Worm (Caenorhabditis elegans) whole organism, L4 larva: Measurements from ENCODE around the gene Y73B6BL.29.

Experiments
- F10B5.3 ChIP-seq: sonication (generic microtip); optimal IDR thresholded peaks from 2 replicates; lab custom pipeline; 2016; ENCODE audit warnings: mild to moderate bottlenecking, missing genetic modification characterization, missing compliant biosample characterization
- F37D6.2 ChIP-seq: sonication (generic microtip); optimal IDR thresholded peaks from 2 replicates; lab custom pipeline; 2016; ENCODE audit warnings: mild to moderate bottlenecking, missing genetic modification characterization, missing compliant biosample characterization
- F49E8.2 ChIP-seq: sonication (generic microtip); optimal IDR thresholded peaks from 2 replicates; lab custom pipeline; 2016; ENCODE audit warnings: missing compliant biosample characterization, mild to moderate bottlenecking, missing genetic modification characterization, borderline replicate concordance
- T20F7.1 ChIP-seq: fragments of 200-800 bp; sonication (Bioruptor generic); optimal IDR thresholded peaks from 2 replicates; lab custom pipeline; 2018; ENCODE audit warnings: mild to moderate bottlenecking, missing genetic modification characterization, missing compliant biosample characterization
- T26A8.4 ChIP-seq: fragments of 200-800 bp; sonication (Bioruptor generic); IDR thresholded peaks from 2 replicates; pipeline ENCODE4 v1.3.6; 2022; ENCODE audit warnings: missing genetic modification characterization, missing compliant biosample characterization
- Y48G9A.11 ChIP-seq: fragments of 200-800 bp; sonication (Bioruptor generic); IDR thresholded peaks from 2 replicates; pipeline ENCODE4 v1.3.6; 2022; ENCODE audit warnings: missing genetic modification reagents, missing genetic modification characterization, missing compliant biosample characterization
- Y5F2A.4 ChIP-seq: fragments of 200-800 bp; sonication (Bioruptor generic); optimal IDR thresholded peaks from 2 replicates; lab custom pipeline; 2018; ENCODE audit warnings: mild to moderate bottlenecking, missing genetic modification characterization, missing compliant biosample characterization
- aly-2 ChIP-seq: sonication (generic microtip); optimal IDR thresholded peaks from 2 replicates; lab custom pipeline; 2018; ENCODE audit warnings: missing biosample characterization, missing genetic modification characterization
- ama-1 ChIP-seq: fragments of 150-350 bp; optimal IDR thresholded peaks from 2 replicates; lab custom pipeline; 2014; ENCODE audit warnings: inconsistent platforms, mixed read lengths
- arid-1 ChIP-seq: fragments of 200-800 bp; sonication (Bioruptor generic); conservative IDR thresholded peaks from 2 replicates; pipeline ENCODE4 v1.3.6; 2022; ENCODE audit warnings: missing genetic modification reagents, missing genetic modification characterization, missing compliant biosample characterization
- ceh-20 ChIP-seq: fragments of 200-800 bp; sonication (Bioruptor generic); IDR thresholded peaks from 2 replicates; pipeline ENCODE4 v1.3.6; 2022; ENCODE audit warnings: missing genetic modification reagents, missing genetic modification characterization, missing compliant biosample characterization
- ceh-82 ChIP-seq: sonication (generic microtip); optimal IDR thresholded peaks from 2 replicates; lab custom pipeline; 2017; ENCODE audit warnings: missing biosample characterization, missing genetic modification characterization
- daf-16 ChIP-seq, 3 experiments: sonication (generic microtip); optimal IDR thresholded peaks; 2 replicates each; lab custom pipeline; 2016 to 2017; ENCODE audit warnings: missing genetic modification characterization in 3 of 3, missing genetic modification reagents in 3 of 3, mild to moderate bottlenecking in 2 of 3, missing compliant biosample characterization in 2 of 3, missing biosample characterization in 1 of 3, moderate library complexity in 1 of 3
- dmd-8 ChIP-seq: fragments of 200-800 bp; sonication (Bioruptor generic); IDR thresholded peaks from 2 replicates; pipeline ENCODE4 v1.3.6; 2022; ENCODE audit warnings: missing genetic modification characterization, missing compliant biosample characterization
- dpl-1 ChIP-seq: fragments of 150-350 bp; optimal IDR thresholded peaks from 2 replicates; lab custom pipeline; 2014; ENCODE audit warnings: missing biosample characterization, missing genetic modification reagents, missing genetic modification characterization
- dve-1 ChIP-seq: sonication (generic microtip); optimal IDR thresholded peaks from 2 replicates; lab custom pipeline; 2017; ENCODE audit warnings: antibody characterized with exemption, mild to moderate bottlenecking, missing genetic modification characterization, missing compliant biosample characterization; ENCODE audit not compliant: insufficient read depth
- egl-27 ChIP-seq: sonication (generic microtip); optimal IDR thresholded peaks from 3 replicates; lab custom pipeline; 2017; ENCODE audit warnings: missing biosample characterization, missing genetic modification reagents, missing genetic modification characterization
- egl-43 ChIP-seq: fragments of 200-800 bp; sonication (Bioruptor generic); IDR thresholded peaks from 2 replicates; pipeline ENCODE4 v1.3.6; 2022; ENCODE audit warnings: missing genetic modification reagents, missing genetic modification characterization, missing compliant biosample characterization
- hif-1 ChIP-seq, 2 experiments: sonication (generic microtip); optimal IDR thresholded peaks; 2 replicates each; lab custom pipeline; 2016 to 2017; ENCODE audit warnings: missing compliant biosample characterization in 2 of 2, missing genetic modification characterization in 2 of 2, missing genetic modification reagents in 2 of 2, missing genotype in 2 of 2, mild to moderate bottlenecking in 1 of 2
- jun-1 ChIP-seq: fragments of 150-350 bp; optimal IDR thresholded peaks from 2 replicates; lab custom pipeline; 2014; ENCODE audit warnings: missing biosample characterization, missing genetic modification reagents, missing genetic modification characterization
- lin-1 ChIP-seq: fragments of 200-800 bp; sonication (Bioruptor generic); IDR thresholded peaks from 2 replicates; pipeline ENCODE4 v1.3.6; 2022; ENCODE audit warnings: missing genetic modification reagents, missing genetic modification characterization, missing compliant biosample characterization
- lin-29 ChIP-seq: fragments of 200-800 bp; sonication (Bioruptor generic); IDR thresholded peaks from 2 replicates; pipeline ENCODE4 v1.3.6; 2022; ENCODE audit warnings: missing genetic modification reagents, missing genetic modification characterization, missing compliant biosample characterization
- lsy-2 ChIP-seq, 2 experiments: fragments of 150-350 bp in 1 of 2; sonication (generic microtip) in 1 of 2; optimal IDR thresholded peaks; 2 replicates each; lab custom pipeline; 2014 to 2017; ENCODE audit warnings: missing biosample characterization in 2 of 2, missing genetic modification characterization in 2 of 2
- madf-5 ChIP-seq, 2 experiments: fragments of 200-800 bp; sonication (Bioruptor generic); IDR thresholded peaks; 2 replicates each; pipeline ENCODE4 v1.3.6; 2022; ENCODE audit warnings: missing compliant biosample characterization in 2 of 2, missing genetic modification characterization in 2 of 2
- nhr-111 ChIP-seq: fragments of 200-800 bp; sonication (Bioruptor generic); optimal IDR thresholded peaks from 2 replicates; lab custom pipeline; 2018; ENCODE audit warnings: mild to moderate bottlenecking, missing genetic modification characterization, missing compliant biosample characterization
- nhr-77 ChIP-seq: fragments of 150-350 bp; optimal IDR thresholded peaks from 2 replicates; lab custom pipeline; 2014; ENCODE audit warnings: missing biosample characterization, missing genetic modification characterization
- pqm-1 ChIP-seq: sonication (generic microtip); optimal IDR thresholded peaks from 2 replicates; lab custom pipeline; 2017; ENCODE audit warnings: missing biosample characterization, missing genetic modification characterization
- rbr-2 ChIP-seq: sonication (generic microtip); optimal IDR thresholded peaks from 2 replicates; lab custom pipeline; 2016; ENCODE audit warnings: missing genotype, missing genetic modification characterization, missing compliant biosample characterization
- saeg-2 ChIP-seq: fragments of 200-800 bp; sonication (Bioruptor generic); IDR thresholded peaks from 2 replicates; pipeline ENCODE4 v1.3.6; 2022; ENCODE audit warnings: missing genetic modification reagents, missing genetic modification characterization, missing compliant biosample characterization
- set-16 ChIP-seq: fragments of 200-800 bp; sonication (Bioruptor generic); IDR thresholded peaks from 2 replicates; pipeline ENCODE4 v1.3.6; 2022; ENCODE audit warnings: missing genetic modification reagents, missing genetic modification characterization, missing compliant biosample characterization
- snpc-1.2 ChIP-seq: fragments of 200-800 bp; sonication (Bioruptor generic); IDR thresholded peaks from 2 replicates; pipeline ENCODE4 v1.3.6; 2022; ENCODE audit warnings: missing genetic modification reagents, missing genetic modification characterization, missing compliant biosample characterization
- tag-97 ChIP-seq: fragments of 200-800 bp; sonication (Bioruptor generic); IDR thresholded peaks from 2 replicates; pipeline ENCODE4 v1.3.6; 2022; ENCODE audit warnings: missing genetic modification characterization, missing compliant biosample characterization
- tra-1 ChIP-seq: fragments of 200-800 bp; sonication (Bioruptor generic); IDR thresholded peaks from 2 replicates; pipeline ENCODE4 v1.3.6; 2022; ENCODE audit warnings: missing genetic modification reagents, missing genetic modification characterization, missing compliant biosample characterization
- unc-130 ChIP-seq: sonication (generic microtip); optimal IDR thresholded peaks from 2 replicates; lab custom pipeline; 2016; ENCODE audit warnings: missing genetic modification reagents, missing genetic modification characterization, missing compliant biosample characterization
- unc-62 ChIP-seq, 3 experiments: fragments of 150-350 bp in 1 of 3; sonication (generic microtip); optimal IDR thresholded peaks in 2 of 3; peaks in 1 of 3; 1 replicate in 1 of 3; 2 replicates in 2 of 3; lab custom pipeline; 2014 to 2017; ENCODE audit warnings: missing biosample characterization in 3 of 3, missing genetic modification characterization in 3 of 3, missing genetic modification reagents in 3 of 3, missing genotype in 1 of 3
- ztf-11 ChIP-seq: fragments of 150-350 bp; optimal IDR thresholded peaks from 2 replicates; lab custom pipeline; 2014; ENCODE audit warnings: missing biosample characterization, missing genetic modification characterization

The Y73B6BL.29 gene

DNA sequence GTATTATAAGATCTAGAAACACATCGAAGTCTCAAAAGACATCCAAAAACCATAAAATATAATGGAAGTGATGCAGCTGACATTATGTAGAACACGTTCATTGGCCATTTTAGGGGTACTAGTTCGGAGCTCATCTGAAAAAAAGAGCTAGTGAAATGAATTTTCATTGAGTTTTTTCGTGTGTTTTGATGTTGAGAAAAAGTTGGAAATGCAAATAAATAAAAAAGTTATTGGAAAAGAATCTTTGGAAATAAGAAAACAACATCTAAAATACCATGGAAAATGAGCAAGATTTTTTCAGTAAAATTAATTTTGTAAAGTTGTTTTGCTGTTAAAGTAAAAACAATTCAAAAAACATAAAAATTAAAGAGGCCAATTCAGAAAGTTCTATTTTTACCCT, 31.0 kb upstream of the Y73B6BL.29 start, which contains the start of gene srv-24:
Gene srv-24, minus strand, starts transcription at position 101 of the 400 bp plus-strand sequence.
- no peak for TF ChIP-seq hif-1 (tag; optimal IDR thresholded peaks at IDR 0.05; lab: Kevin White, UChicago)
- TF ChIP-seq lsy-2 (tag; optimal IDR thresholded peaks at IDR 0.05; lab: Kevin White, UChicago): no peak
- TF ChIP-seq nhr-77: no peak
- TF ChIP-seq F37D6.2: no peak
- no peak for TF ChIP-seq pqm-1 (tag; lab: Kevin White, UChicago)
- TF ChIP-seq arid-1: no peak
- no peak for TF ChIP-seq rbr-2 (tag; lab: Kevin White, UChicago)
- no peak for TF ChIP-seq dpl-1 (GFP tag; lab: Kevin White, UChicago)
- TF ChIP-seq, all 104 proteins: peak for 0

DNA sequence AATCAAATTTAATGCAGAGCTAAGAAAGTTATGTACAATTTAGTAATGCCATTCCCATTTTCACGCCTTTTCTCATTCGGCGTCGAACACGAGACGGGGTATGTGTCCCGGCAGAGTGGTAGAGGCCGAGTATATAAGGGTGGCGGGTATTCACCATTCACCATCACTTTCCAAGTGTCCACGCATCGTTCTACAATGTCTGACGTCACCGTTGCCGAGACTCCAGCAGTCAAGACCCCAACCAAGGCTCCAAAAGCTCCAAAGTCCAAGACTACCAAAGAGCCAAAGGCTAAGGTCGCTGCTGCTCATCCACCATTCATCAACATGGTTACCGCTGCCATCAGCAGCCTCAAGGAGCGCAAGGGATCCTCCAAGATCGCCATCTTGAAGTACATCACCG, 27.6 kb upstream of the Y73B6BL.29 start, which contains the start of gene hil-2:
Gene hil-2, plus strand, starts transcription at position 160 of the 400 bp plus-strand sequence.
- TF ChIP-seq snpc-1.2 (GFP tag; lab: Robert Waterston, UW): 0 out of 2 replicates have a peak, but pooled peaks have one; percentile 27
- TF ChIP-seq T26A8.4 (GFP tag; lab: Robert Waterston, UW): no peak
- TF ChIP-seq F49E8.2 (tag; lab: Kevin White, UChicago): no peak
- no peak for TF ChIP-seq nhr-111 (GFP tag; lab: Kevin White, UChicago)
- TF ChIP-seq ceh-82 (tag; lab: Kevin White, UChicago): no peak
- no peak for TF ChIP-seq ama-1 (lab: Kevin White, UChicago)
- TF ChIP-seq daf-16 (GFP tag; optimal IDR thresholded peaks at IDR 0.05; lab: Kevin White, UChicago): no peak
- TF ChIP-seq daf-16 (tag; optimal IDR thresholded peaks at IDR 0.05; lab: Kevin White, UChicago): no peak
- no peak for TF ChIP-seq egl-27 (tag; lab: Kevin White, UChicago)
- no peak for TF ChIP-seq aly-2
- TF ChIP-seq set-16 (GFP tag; lab: Robert Waterston, UW): no peak
- no peak for TF ChIP-seq T20F7.1 (GFP tag; lab: Kevin White, UChicago)
- TF ChIP-seq lin-29 (GFP tag; lab: Robert Waterston, UW): no peak
- TF ChIP-seq jun-1 (tag; lab: Kevin White, UChicago): no peak
- no peak for TF ChIP-seq Y48G9A.11 (GFP tag; lab: Robert Waterston, UW)
- no peak for TF ChIP-seq F10B5.3 (tag; lab: Kevin White, UChicago)
- no peak for TF ChIP-seq saeg-2 (GFP tag; lab: Robert Waterston, UW)
- TF ChIP-seq egl-43 (GFP tag; lab: Robert Waterston, UW): no peak
- no peak for TF ChIP-seq tag-97 (GFP tag; lab: Robert Waterston, UW)
- no peak for TF ChIP-seq ceh-20 (GFP tag; lab: Robert Waterston, UW)
- no peak for TF ChIP-seq arid-1
- TF ChIP-seq dve-1 (tag; lab: Kevin White, UChicago): peak; percentile 4
- no peak for TF ChIP-seq dmd-8 (GFP tag; lab: Robert Waterston, UW)
- TF ChIP-seq unc-62 (GFP tag; optimal IDR thresholded peaks at IDR 0.05 in 1 of 2; lab: Kevin White, UChicago): peak in 1 of 2 experiments; percentile 66
- no peak for TF ChIP-seq unc-62 (tag; optimal IDR thresholded peaks at IDR 0.05; lab: Kevin White, UChicago)

DNA sequence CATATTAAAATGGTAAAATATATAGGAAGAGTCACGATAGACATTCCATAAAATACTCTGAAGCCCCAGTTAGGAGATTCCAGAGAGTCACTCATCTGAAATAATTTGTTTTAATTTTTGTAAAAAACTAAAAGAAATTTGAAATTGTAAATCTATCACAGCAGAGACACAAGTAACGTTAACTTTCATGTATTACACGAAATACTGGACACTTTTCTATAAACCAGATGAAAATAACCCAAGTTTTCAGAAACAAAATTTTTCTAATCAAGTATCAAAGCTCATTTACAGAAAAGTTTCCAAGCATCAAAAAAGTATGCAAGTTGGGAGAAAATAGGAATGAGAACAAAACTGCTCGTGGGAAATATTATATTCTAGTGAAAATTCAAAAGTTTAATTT, 23.5 kb upstream of the Y73B6BL.29 start, which contains the start of gene srv-27:
Gene srv-27, minus strand, starts transcription at position 101 of the 400 bp plus-strand sequence.
- TF ChIP-seq unc-130 (GFP tag; lab: Kevin White, UChicago): no peak
- TF ChIP-seq ztf-11 (tag; lab: Kevin White, UChicago): no peak

DNA sequence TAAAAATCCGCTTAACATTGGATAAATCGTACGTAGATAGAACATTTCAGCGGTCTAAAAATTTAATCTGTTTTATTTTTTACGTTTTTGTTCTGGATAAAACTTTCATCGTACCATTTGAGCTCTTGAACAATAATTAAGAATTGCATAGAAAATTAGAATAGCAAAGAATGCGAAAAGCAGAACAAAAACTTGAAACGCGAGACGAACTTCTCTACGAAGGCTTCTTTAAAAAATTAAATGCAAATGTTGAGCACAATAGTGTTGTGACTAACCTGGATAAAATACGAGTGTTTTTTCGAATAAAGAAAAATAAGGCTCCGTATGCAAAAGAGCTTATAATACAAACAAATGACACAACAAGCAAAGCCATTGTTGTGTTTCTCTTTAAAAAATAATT, 22.2 kb upstream of the Y73B6BL.29 start:
- no peak for TF ChIP-seq lin-1
- TF ChIP-seq madf-5 (GFP tag; IDR thresholded peaks at IDR 0.05; lab: Robert Waterston, UW): no peak
- TF ChIP-seq egl-27 (tag; lab: Kevin White, UChicago): no peak
- peak in 1 of 2 experiments; percentile 96 for TF ChIP-seq unc-62 (GFP tag; optimal IDR thresholded peaks at IDR 0.05 in 1 of 2; lab: Kevin White, UChicago)
- TF ChIP-seq unc-62 (tag; optimal IDR thresholded peaks at IDR 0.05; lab: Kevin White, UChicago): no peak
- TF ChIP-seq nhr-77: no peak
- no peak for TF ChIP-seq tra-1 (GFP tag; lab: Robert Waterston, UW)
- TF ChIP-seq Y5F2A.4 (GFP tag; lab: Kevin White, UChicago): no peak
- TF ChIP-seq, all 104 proteins: peak for 1
